Fruit fly (Drosophila melanogaster) whole organism, embryonic: ENCODE data around the gene CG12974.

Experiments used
- Awh ChIP-seq: fragments of 200-800 bp; sonication (Bioruptor generic); IDR thresholded peaks from 2 replicates; pipeline ENCODE4, ENCODE4 v1.3.6; 2022; ENCODE audit warnings: missing biosample characterization, missing genetic modification characterization
- BEAF-32 ChIP-seq: fragments of 200-800 bp; sonication (Bioruptor generic); optimal IDR thresholded peaks from 3 replicates; lab custom pipeline; 2017; ENCODE audit warnings: missing biosample characterization, missing genetic modification characterization, mild to moderate bottlenecking, moderate library complexity, missing genetic modification reagents
- Blimp-1 ChIP-seq: fragments of 200-800 bp; sonication (Bioruptor generic); optimal IDR thresholded peaks from 3 replicates; lab custom pipeline; 2018; ENCODE audit warnings: missing biosample characterization, missing genetic modification characterization, mild to moderate bottlenecking, moderate library complexity, missing genetic modification reagents
- Bteb2 ChIP-seq: fragments of 200-800 bp; sonication (Bioruptor generic); optimal IDR thresholded peaks from 2 replicates; lab custom pipeline; 2016; ENCODE audit warnings: missing biosample characterization, missing genetic modification characterization
- CG12391 ChIP-seq: fragments of 200-800 bp; sonication (Bioruptor generic); optimal IDR thresholded peaks from 3 replicates; lab custom pipeline; 2018; ENCODE audit warnings: missing biosample characterization, mild to moderate bottlenecking, missing genetic modification characterization, moderate library complexity
- CG13123 ChIP-seq: fragments of 200-800 bp; sonication (Bioruptor generic); optimal IDR thresholded peaks from 2 replicates; lab custom pipeline; 2016; ENCODE audit warnings: missing biosample characterization, missing genetic modification characterization
- CG13296 ChIP-seq: fragments of 200-800 bp; sonication (Bioruptor generic); optimal IDR thresholded peaks from 3 replicates; lab custom pipeline; 2018; ENCODE audit warnings: missing biosample characterization, mild to moderate bottlenecking, missing genetic modification characterization
- CG1529 ChIP-seq: fragments of 200-800 bp; sonication (Bioruptor generic); optimal IDR thresholded peaks from 3 replicates; lab custom pipeline; 2018; ENCODE audit warnings: missing biosample characterization, missing genetic modification characterization
- CG16813 ChIP-seq: fragments of 200-800 bp; sonication (Bioruptor generic); IDR thresholded peaks from 3 replicates; pipeline ENCODE4 v1.3.6; 2022; ENCODE audit warnings: missing biosample characterization, missing genetic modification characterization; ENCODE audit not compliant: partially characterized antibody
- CG17361 ChIP-seq: fragments of 200-800 bp; sonication (Bioruptor generic); IDR thresholded peaks from 3 replicates; pipeline ENCODE4 v1.3.6; 2022; ENCODE audit warnings: missing biosample characterization, missing genetic modification characterization
- CG17568 ChIP-seq: fragments of 200-800 bp; sonication (Bioruptor generic); optimal IDR thresholded peaks from 2 replicates; lab custom pipeline; 2018; ENCODE audit warnings: missing biosample characterization, mild to moderate bottlenecking, missing genetic modification characterization, moderate library complexity
- CG1792 ChIP-seq: fragments of 200-800 bp; sonication (Bioruptor generic); optimal IDR thresholded peaks from 2 replicates; lab custom pipeline; 2016; ENCODE audit warnings: missing biosample characterization, missing genetic modification characterization
- CG18599 ChIP-seq: fragments of 200-800 bp; sonication (Bioruptor generic); optimal IDR thresholded peaks from 3 replicates; lab custom pipeline; 2017; ENCODE audit warnings: missing biosample characterization, missing genetic modification characterization, mild to moderate bottlenecking, moderate library complexity, missing genetic modification reagents
- CG18764 ChIP-seq: fragments of 200-800 bp; sonication (Bioruptor generic); optimal IDR thresholded peaks from 3 replicates; lab custom pipeline; 2016; ENCODE audit warnings: missing biosample characterization, missing genetic modification characterization
- CG2678 ChIP-seq: fragments of 200-800 bp; sonication (Bioruptor generic); optimal IDR thresholded peaks from 3 replicates; lab custom pipeline; 2019; ENCODE audit warnings: missing biosample characterization, mild to moderate bottlenecking, missing genetic modification characterization, moderate library complexity
- CG3065 ChIP-seq: fragments of 200-800 bp; sonication (Bioruptor generic); optimal IDR thresholded peaks from 2 replicates; lab custom pipeline; 2016; ENCODE audit warnings: missing biosample characterization, missing genetic modification characterization
- CG3847 ChIP-seq: fragments of 200-800 bp; sonication (Bioruptor generic); IDR thresholded peaks from 2 replicates; pipeline ENCODE4 v1.3.6; 2022; ENCODE audit warnings: missing biosample characterization, missing genetic modification characterization
- CG8089 ChIP-seq: fragments of 200-800 bp; sonication (Bioruptor generic); optimal IDR thresholded peaks from 3 replicates; lab custom pipeline; 2016; ENCODE audit warnings: missing biosample characterization, missing genetic modification characterization
- CTCF ChIP-seq: fragments of 200-800 bp; sonication (Bioruptor generic); optimal IDR thresholded peaks from 2 replicates; lab custom pipeline; 2017; ENCODE audit warnings: missing biosample characterization, mild to moderate bottlenecking, missing genetic modification characterization, moderate library complexity
- CkIIα-i1 ChIP-seq: fragments of 200-800 bp; sonication (Bioruptor generic); IDR thresholded peaks from 2 replicates; pipeline ENCODE4 v1.3.6; 2022; ENCODE audit warnings: missing biosample characterization, missing genetic modification characterization
- D19B ChIP-seq: fragments of 200-800 bp; sonication (Bioruptor generic); optimal IDR thresholded peaks from 2 replicates; lab custom pipeline; 2017; ENCODE audit warnings: missing biosample characterization, mild to moderate bottlenecking, missing genetic modification characterization
- GATAe ChIP-seq: fragments of 200-800 bp; sonication (Bioruptor generic); conservative IDR thresholded peaks from 2 replicates; pipeline ENCODE4 v1.3.6; 2022; ENCODE audit warnings: missing biosample characterization, missing genetic modification characterization
- Hr51 ChIP-seq, 2 experiments: fragments of 200-800 bp; sonication (Bioruptor generic); optimal IDR thresholded peaks; 2 replicates in 1 of 2; 3 replicates in 1 of 2; lab custom pipeline; 2016 to 2018; ENCODE audit warnings: missing biosample characterization in 2 of 2, missing genetic modification characterization in 2 of 2, mild to moderate bottlenecking in 1 of 2, moderate library complexity in 1 of 2
- Hr78 ChIP-seq, 2 experiments: fragments of 200-800 bp in 1 of 2; fragments of >200 bp in 1 of 2; sonication (Bioruptor generic) in 1 of 2; optimal IDR thresholded peaks; 2 replicates each; lab custom pipeline; 2017 to 2019; ENCODE audit warnings: missing biosample characterization in 2 of 2, missing genetic modification characterization in 2 of 2, mild to moderate bottlenecking in 1 of 2, moderate library complexity in 1 of 2
- Mrtf ChIP-seq: fragments of 200-800 bp; sonication (Bioruptor generic); IDR thresholded peaks from 3 replicates; pipeline ENCODE4 v1.3.6; 2022; ENCODE audit warnings: missing biosample characterization, missing genetic modification characterization
- NC2β ChIP-seq: fragments of 200-800 bp; sonication (Bioruptor generic); optimal IDR thresholded peaks from 2 replicates; lab custom pipeline; 2016; ENCODE audit warnings: missing biosample characterization, missing genetic modification characterization
- Nf-YA ChIP-seq: fragments of 200-800 bp; sonication (Bioruptor generic); IDR thresholded peaks from 2 replicates; pipeline ENCODE4 v1.3.6; 2022; ENCODE audit warnings: missing biosample characterization, missing genetic modification characterization
- Pdp1 ChIP-seq, 2 experiments: fragments of 200-800 bp; sonication (Bioruptor generic); optimal IDR thresholded peaks; 3 replicates each; lab custom pipeline; 2016; ENCODE audit warnings: missing biosample characterization in 2 of 2, missing genetic modification characterization in 2 of 2, mild to moderate bottlenecking in 1 of 2, moderate library complexity in 1 of 2
- Side ChIP-seq: fragments of 200-800 bp; sonication (Bioruptor generic); optimal IDR thresholded peaks from 2 replicates; lab custom pipeline; 2016; ENCODE audit warnings: missing biosample characterization, missing genetic modification characterization
- Sox100B ChIP-seq: fragments of 200-800 bp; sonication (Bioruptor generic); optimal IDR thresholded peaks from 3 replicates; lab custom pipeline; 2018; ENCODE audit warnings: missing biosample characterization, mild to moderate bottlenecking, missing genetic modification characterization
- Stat92E ChIP-seq, 3 experiments: fragments of >200 bp in 2 of 3; fragments of 200-800 bp in 1 of 3; sonication (Bioruptor generic) in 1 of 3; optimal IDR thresholded peaks; 2 replicates each; lab custom pipeline; 2017 to 2019; ENCODE audit warnings: missing biosample characterization in 3 of 3, missing genetic modification characterization in 3 of 3, mild to moderate bottlenecking in 1 of 3, moderate library complexity in 1 of 3
- Vsx1 ChIP-seq: fragments of 200-800 bp; sonication (Bioruptor generic); optimal IDR thresholded peaks from 2 replicates; lab custom pipeline; 2017; ENCODE audit warnings: missing biosample characterization, mild to moderate bottlenecking, missing genetic modification characterization, missing genetic modification reagents
- bbx ChIP-seq: fragments of 200-800 bp; sonication (Bioruptor generic); IDR thresholded peaks from 2 replicates; pipeline ENCODE4 v1.3.6; 2022; ENCODE audit warnings: missing biosample characterization, missing genetic modification characterization; ENCODE audit not compliant: partially characterized antibody
- exex ChIP-seq: fragments of 200-800 bp; sonication (Bioruptor generic); optimal IDR thresholded peaks from 4 replicates; lab custom pipeline; 2018; ENCODE audit warnings: missing biosample characterization, mild to moderate bottlenecking, missing genetic modification characterization, moderate library complexity
- gem ChIP-seq: fragments of 200-800 bp; sonication (Bioruptor generic); optimal IDR thresholded peaks from 2 replicates; lab custom pipeline; 2019; ENCODE audit warnings: missing biosample characterization, mild to moderate bottlenecking, missing genetic modification characterization, moderate library complexity
- grn ChIP-seq: fragments of 200-800 bp; sonication (Bioruptor generic); optimal IDR thresholded peaks from 3 replicates; lab custom pipeline; 2017; ENCODE audit warnings: missing biosample characterization, missing genetic modification characterization
- hth ChIP-seq: fragments of >200 bp; optimal IDR thresholded peaks from 2 replicates; lab custom pipeline; 2017; ENCODE audit warnings: inconsistent platforms
- kah ChIP-seq: fragments of 200-800 bp; sonication (Bioruptor generic); optimal IDR thresholded peaks from 2 replicates; lab custom pipeline; 2018; ENCODE audit warnings: missing biosample characterization, mild to moderate bottlenecking, missing genetic modification characterization
- kni ChIP-seq: fragments of 200-800 bp; sonication (Bioruptor generic); optimal IDR thresholded peaks from 3 replicates; lab custom pipeline; 2017; ENCODE audit warnings: mild to moderate bottlenecking, missing biosample characterization, missing genetic modification reagents, missing genetic modification characterization
- mld ChIP-seq: fragments of 200-800 bp; sonication (Bioruptor generic); IDR thresholded peaks from 3 replicates; pipeline ENCODE4 v1.3.6; 2022; ENCODE audit warnings: missing biosample characterization, missing genetic modification characterization; ENCODE audit not compliant: partially characterized antibody
- pros ChIP-seq: fragments of 200-800 bp; sonication (Bioruptor generic); optimal IDR thresholded peaks from 3 replicates; lab custom pipeline; 2019; ENCODE audit warnings: missing biosample characterization, mild to moderate bottlenecking, missing genetic modification characterization, moderate library complexity
- pum ChIP-seq: fragments of 200-800 bp; sonication (Bioruptor generic); optimal IDR thresholded peaks from 2 replicates; lab custom pipeline; 2016; ENCODE audit warnings: missing biosample characterization, missing genetic modification characterization
- pzg ChIP-seq: fragments of 200-800 bp; sonication (Bioruptor generic); optimal IDR thresholded peaks from 3 replicates; lab custom pipeline; 2018; ENCODE audit warnings: missing biosample characterization, mild to moderate bottlenecking, missing genetic modification characterization, moderate library complexity
- sim ChIP-seq: fragments of 200-800 bp; sonication (Bioruptor generic); IDR thresholded peaks from 2 replicates; pipeline ENCODE4 v1.3.6; 2022; ENCODE audit warnings: missing biosample characterization, missing genetic modification characterization
- sqz ChIP-seq: fragments of 200-800 bp; sonication (Bioruptor generic); optimal IDR thresholded peaks from 3 replicates; lab custom pipeline; 2018; ENCODE audit warnings: missing biosample characterization, mild to moderate bottlenecking, missing genetic modification characterization
- toy ChIP-seq: fragments of 200-800 bp; sonication (Bioruptor generic); IDR thresholded peaks from 2 replicates; pipeline ENCODE4 v1.3.6; 2022; ENCODE audit warnings: missing biosample characterization, missing genetic modification characterization
- trem ChIP-seq: fragments of 200-800 bp; optimal IDR thresholded peaks from 3 replicates; lab custom pipeline; 2019; ENCODE audit warnings: missing biosample characterization, mild to moderate bottlenecking, missing genetic modification characterization, moderate library complexity
- unc-4 ChIP-seq: fragments of 200-800 bp; sonication (Bioruptor generic); IDR thresholded peaks from 2 replicates; pipeline ENCODE4 v1.3.6; 2022; ENCODE audit warnings: missing biosample characterization, missing genetic modification characterization; ENCODE audit not compliant: partially characterized antibody

Gene CG12974

dm6 chr3L:21256062-21257023 lies 29.4 kb downstream of the CG12974 start (continued):
- no peak for TF ChIP-seq CG13296 (GFP tag; lab: Kevin White, UChicago)
- TF ChIP-seq exex = no peak
- TF ChIP-seq Blimp-1 (GFP tag; lab: Kevin White, UChicago) = no peak
- TF ChIP-seq Hr51 (GFP tag; optimal IDR thresholded peaks at IDR 0.05; lab: Kevin White, UChicago) = peak in 1 of 2 experiments; percentile 16
- TF ChIP-seq kah (GFP tag; lab: Kevin White, UChicago) = no peak
- TF ChIP-seq CG3065 (GFP tag; lab: Kevin White, UChicago) = no peak
- no peak for TF ChIP-seq pzg (GFP tag; lab: Kevin White, UChicago)
- TF ChIP-seq NC2β (GFP tag; lab: Kevin White, UChicago) = no peak
- TF ChIP-seq Nf-YA (GFP tag; lab: Robert Waterston, UW) = no peak
- TF ChIP-seq CG13123 (GFP tag; lab: Kevin White, UChicago) = no peak
- no peak for TF ChIP-seq mld
- TF ChIP-seq CG17568 (GFP tag; lab: Kevin White, UChicago) = no peak
- TF ChIP-seq GATAe (GFP tag; lab: Robert Waterston, UW) = no peak
- TF ChIP-seq toy = no peak
- TF ChIP-seq gem (tag; lab: Kevin White, UChicago) = peak; percentile 0
- TF ChIP-seq unc-4 (GFP tag; lab: Robert Waterston, UW) = no peak
- TF ChIP-seq trem (tag; lab: Kevin White, UChicago) = no peak
- TF ChIP-seq Bteb2 (GFP tag; lab: Kevin White, UChicago) = no peak
- TF ChIP-seq CG17361 (GFP tag; lab: Robert Waterston, UW) = no peak
- TF ChIP-seq sqz (GFP tag; lab: Kevin White, UChicago) = peak; percentile 32
- TF ChIP-seq kni (GFP tag; lab: Kevin White, UChicago) = peak; percentile 69
- peak; percentile 93 for TF ChIP-seq grn (GFP tag; lab: Kevin White, UChicago)
- no peak for TF ChIP-seq CG18599 (GFP tag; lab: Kevin White, UChicago)
- no peak for TF ChIP-seq CG3847
- peak; percentile 10 for TF ChIP-seq pros
- no peak for TF ChIP-seq CG18764 (GFP tag; lab: Kevin White, UChicago)
- no peak for TF ChIP-seq CG1529 (GFP tag; lab: Kevin White, UChicago)
- no peak for TF ChIP-seq hth (lab: Kevin White, UChicago)
- no peak for TF ChIP-seq D19B (GFP tag; lab: Kevin White, UChicago)
- no peak for TF ChIP-seq CG8089 (GFP tag; lab: Kevin White, UChicago)
- no peak for TF ChIP-seq sim (GFP tag; lab: Robert Waterston, UW)
- TF ChIP-seq Hr78 (GFP tag; optimal IDR thresholded peaks at IDR 0.05; lab: Kevin White, UChicago) = peak in 1 of 2 experiments; percentile 69
- TF ChIP-seq BEAF-32 (GFP tag; lab: Kevin White, UChicago) = no peak
- TF ChIP-seq Pdp1 (GFP tag; optimal IDR thresholded peaks at IDR 0.05; lab: Kevin White, UChicago) = peak in 1 of 2 experiments; percentile 8
- no peak for TF ChIP-seq bbx (GFP tag; lab: Robert Waterston, UW)
- TF ChIP-seq CG1792 (GFP tag; lab: Kevin White, UChicago) = no peak
- peak; percentile 62; the same call in 1 of the 2 replicates for TF ChIP-seq Awh (GFP tag; lab: Robert Waterston, UW)
- no peak for TF ChIP-seq Side
- TF ChIP-seq CTCF (GFP tag; lab: Kevin White, UChicago) = no peak
- TF ChIP-seq CG16813 (GFP tag; lab: Robert Waterston, UW) = no peak
- no peak for TF ChIP-seq CG12391 (tag; lab: Kevin White, UChicago)
- no peak for TF ChIP-seq Mrtf (GFP tag; lab: Robert Waterston, UW)
- peak in 1 of 3 experiments; percentile 4 for TF ChIP-seq Stat92E (GFP tag; optimal IDR thresholded peaks at IDR 0.05; lab: Kevin White, UChicago)
- peak; percentile 17 for TF ChIP-seq Vsx1 (GFP tag; lab: Kevin White, UChicago)
- peak; percentile 20 for TF ChIP-seq Sox100B (GFP tag; lab: Kevin White, UChicago)
- no peak for TF ChIP-seq CkIIα-i1 (GFP tag; lab: Robert Waterston, UW)
- no peak for TF ChIP-seq pum (GFP tag; lab: Kevin White, UChicago)
- TF ChIP-seq CG2678 (tag; lab: Kevin White, UChicago) = no peak
